Fruit fly (Drosophila melanogaster) whole organism, embryonic: ENCODE results near the gene da.
A peak's percentile ranks its signal among the peaks of the same experiment; 100 is the strongest.

Source experiments
- Adf1 ChIP-seq: fragments of 200-800 bp; sonication (Bioruptor generic); IDR thresholded peaks from 2 replicates; pipeline ENCODE4 v1.3.6; 2022; ENCODE audit warnings: missing biosample characterization, missing genetic modification characterization
- Aef1 ChIP-seq: fragments of 200-800 bp; sonication (Bioruptor generic); IDR thresholded peaks from 3 replicates; pipeline ENCODE4 v1.3.6; 2022; ENCODE audit warnings: missing biosample characterization, missing genetic modification characterization
- Bgb ChIP-seq: fragments of 200-800 bp; sonication (Bioruptor generic); IDR thresholded peaks from 2 replicates; pipeline ENCODE4 v1.3.6; 2022; ENCODE audit warnings: missing biosample characterization, missing genetic modification characterization; ENCODE audit not compliant: partially characterized antibody
- BtbVII ChIP-seq: fragments of 200-800 bp; sonication (Bioruptor generic); optimal IDR thresholded peaks from 3 replicates; lab custom pipeline; 2017; ENCODE audit warnings: missing biosample characterization, mild to moderate bottlenecking, missing genetic modification characterization
- CG10959 ChIP-seq: fragments of 200-800 bp; sonication (Bioruptor generic); IDR thresholded peaks from 2 replicates; pipeline ENCODE4 v1.3.6; 2022; ENCODE audit warnings: missing biosample characterization, missing genetic modification characterization
- CG11695 ChIP-seq: fragments of 200-800 bp; sonication (Bioruptor generic); IDR thresholded peaks from 3 replicates; pipeline ENCODE4 v1.3.6; 2022; ENCODE audit warnings: missing biosample characterization, missing genetic modification characterization
- CG12391 ChIP-seq: fragments of 200-800 bp; sonication (Bioruptor generic); optimal IDR thresholded peaks from 3 replicates; lab custom pipeline; 2018; ENCODE audit warnings: missing biosample characterization, mild to moderate bottlenecking, missing genetic modification characterization, moderate library complexity
- CG15073 ChIP-seq: fragments of 200-800 bp; sonication (Bioruptor generic); optimal IDR thresholded peaks from 2 replicates; lab custom pipeline; 2016; ENCODE audit warnings: missing biosample characterization, missing genetic modification characterization
- CG15601 ChIP-seq: fragments of 200-800 bp; sonication (Bioruptor generic); optimal IDR thresholded peaks from 3 replicates; lab custom pipeline; 2019; ENCODE audit warnings: missing biosample characterization, mild to moderate bottlenecking, missing genetic modification characterization, moderate library complexity
- CG2678 ChIP-seq: fragments of 200-800 bp; sonication (Bioruptor generic); optimal IDR thresholded peaks from 3 replicates; lab custom pipeline; 2019; ENCODE audit warnings: missing biosample characterization, mild to moderate bottlenecking, missing genetic modification characterization, moderate library complexity
- CG2889 ChIP-seq: fragments of 200-800 bp; sonication (Bioruptor generic); IDR thresholded peaks from 3 replicates; pipeline ENCODE4 v1.3.6; 2022; ENCODE audit warnings: missing biosample characterization, missing genetic modification characterization
- CG3065 ChIP-seq: fragments of 200-800 bp; sonication (Bioruptor generic); optimal IDR thresholded peaks from 2 replicates; lab custom pipeline; 2016; ENCODE audit warnings: missing biosample characterization, missing genetic modification characterization
- CG32532 ChIP-seq: fragments of 200-800 bp; sonication (Bioruptor generic); IDR thresholded peaks from 2 replicates; pipeline ENCODE4 v1.3.6; 2022; ENCODE audit warnings: missing biosample characterization, missing genetic modification characterization
- CG33213 ChIP-seq: fragments of 200-800 bp; sonication (Bioruptor generic); optimal IDR thresholded peaks from 3 replicates; lab custom pipeline; 2016; ENCODE audit warnings: missing biosample characterization, missing genetic modification characterization
- CG4617 ChIP-seq: fragments of 200-800 bp; sonication (Bioruptor generic); optimal IDR thresholded peaks from 3 replicates; lab custom pipeline; 2016; ENCODE audit warnings: missing biosample characterization, missing genetic modification characterization, borderline replicate concordance
- CG7928 ChIP-seq: fragments of 200-800 bp; sonication (Bioruptor generic); optimal IDR thresholded peaks from 2 replicates; lab custom pipeline; 2017; ENCODE audit warnings: missing biosample characterization, mild to moderate bottlenecking, missing genetic modification characterization
- CG7963 ChIP-seq: fragments of 200-800 bp; sonication (Bioruptor generic); IDR thresholded peaks from 3 replicates; pipeline ENCODE4 v1.3.6; 2022; ENCODE audit warnings: missing biosample characterization, missing genetic modification characterization; ENCODE audit not compliant: partially characterized antibody
- CG8388 ChIP-seq: fragments of 200-800 bp; sonication (Bioruptor generic); optimal IDR thresholded peaks from 2 replicates; lab custom pipeline; 2019; ENCODE audit warnings: missing biosample characterization, mild to moderate bottlenecking, missing genetic modification characterization, moderate library complexity
- CG8478 ChIP-seq: fragments of >200 bp; optimal IDR thresholded peaks from 2 replicates; lab custom pipeline; 2018
- CG9609 ChIP-seq: fragments of 200-800 bp; sonication (Bioruptor generic); optimal IDR thresholded peaks from 3 replicates; lab custom pipeline; 2016; ENCODE audit warnings: missing biosample characterization, missing genetic modification characterization
- CG9817 ChIP-seq: fragments of 200-800 bp; sonication (Bioruptor generic); optimal IDR thresholded peaks from 2 replicates; lab custom pipeline; 2018; ENCODE audit warnings: missing biosample characterization, mild to moderate bottlenecking, missing genetic modification characterization, moderate library complexity
- Dfd ChIP-seq, 2 experiments: fragments of >200 bp; optimal IDR thresholded peaks; 2 replicates each; lab custom pipeline; 2017; ENCODE audit warnings: missing biosample characterization in 2 of 2, missing genetic modification characterization in 2 of 2
- ERR ChIP-seq: fragments of 200-800 bp; sonication (Bioruptor generic); optimal IDR thresholded peaks from 2 replicates; lab custom pipeline; 2016; ENCODE audit warnings: missing biosample characterization, missing genetic modification characterization
- HLHmδ ChIP-seq: fragments of 200-800 bp; sonication (Bioruptor generic); optimal IDR thresholded peaks from 2 replicates; lab custom pipeline; 2018; ENCODE audit warnings: missing biosample characterization, mild to moderate bottlenecking, missing genetic modification characterization, moderate library complexity
- Lhr ChIP-seq: fragments of 200-800 bp; sonication (Bioruptor generic); optimal IDR thresholded peaks from 3 replicates; lab custom pipeline; 2017; ENCODE audit warnings: mild to moderate bottlenecking, missing biosample characterization, missing genetic modification reagents, missing genetic modification characterization
- Lpt ChIP-seq: fragments of >200 bp; optimal IDR thresholded peaks from 2 replicates; lab custom pipeline; 2018; ENCODE audit warnings: missing biosample characterization, missing genetic modification characterization
- Mad ChIP-seq: fragments of 200-800 bp; sonication (Bioruptor generic); optimal IDR thresholded peaks from 2 replicates; lab custom pipeline; 2016; ENCODE audit warnings: missing biosample characterization, missing genetic modification characterization
- Max ChIP-seq: fragments of 200-800 bp; sonication (Bioruptor generic); optimal IDR thresholded peaks from 2 replicates; lab custom pipeline; 2016; ENCODE audit warnings: missing biosample characterization, mild to moderate bottlenecking, missing genetic modification characterization
- Mes4 ChIP-seq: fragments of 200-800 bp; sonication (Bioruptor generic); optimal IDR thresholded peaks from 2 replicates; lab custom pipeline; 2016; ENCODE audit warnings: missing biosample characterization, missing genetic modification characterization
- NFAT ChIP-seq: fragments of 200-800 bp; sonication (Bioruptor generic); IDR thresholded peaks from 2 replicates; pipeline ENCODE4 v1.3.6; 2022; ENCODE audit warnings: missing biosample characterization, missing genetic modification characterization
- NK7.1 ChIP-seq: fragments of 200-800 bp; sonication (Bioruptor generic); optimal IDR thresholded peaks from 3 replicates; lab custom pipeline; 2016; ENCODE audit warnings: missing biosample characterization, missing genetic modification characterization
- Six4 ChIP-seq: fragments of 200-800 bp; sonication (Bioruptor generic); optimal IDR thresholded peaks from 2 replicates; lab custom pipeline; 2016; ENCODE audit warnings: missing biosample characterization, missing genetic modification characterization
- Ssrp ChIP-seq: fragments of 200-800 bp; sonication (Bioruptor generic); optimal IDR thresholded peaks from 2 replicates; lab custom pipeline; 2018; ENCODE audit warnings: missing biosample characterization, mild to moderate bottlenecking, missing genetic modification characterization, moderate library complexity
- Tbp ChIP-seq: fragments of >200 bp; optimal IDR thresholded peaks from 2 replicates; lab custom pipeline; 2018; ENCODE audit warnings: missing biosample characterization, missing genetic modification characterization
- YL-1 ChIP-seq: fragments of 200-800 bp; sonication (Bioruptor generic); optimal IDR thresholded peaks from 3 replicates; lab custom pipeline; 2017; ENCODE audit warnings: missing biosample characterization, mild to moderate bottlenecking, missing genetic modification characterization
- al ChIP-seq: fragments of 200-800 bp; sonication (Bioruptor generic); IDR thresholded peaks from 2 replicates; pipeline ENCODE4 v1.3.6; 2022; ENCODE audit warnings: missing biosample characterization, missing genetic modification characterization
- ase ChIP-seq: fragments of 200-800 bp; sonication (Bioruptor generic); IDR thresholded peaks from 3 replicates; pipeline ENCODE4 v1.3.6; 2022; ENCODE audit warnings: missing biosample characterization, missing genetic modification characterization
- bigmax ChIP-seq: fragments of 200-800 bp; sonication (Bioruptor generic); optimal IDR thresholded peaks from 2 replicates; lab custom pipeline; 2018; ENCODE audit warnings: missing biosample characterization, mild to moderate bottlenecking, missing genetic modification characterization
- cg ChIP-seq: fragments of 200-800 bp; sonication (Bioruptor generic); optimal IDR thresholded peaks from 3 replicates; lab custom pipeline; 2019; ENCODE audit warnings: missing biosample characterization, mild to moderate bottlenecking, missing genetic modification characterization, moderate library complexity
- eve ChIP-seq, 2 experiments: fragments of >200 bp; optimal IDR thresholded peaks; 2 replicates each; lab custom pipeline; 2017; ENCODE audit warnings: missing biosample characterization in 2 of 2, missing genetic modification characterization in 2 of 2
- gce ChIP-seq: fragments of 200-800 bp; sonication (Bioruptor generic); IDR thresholded peaks from 3 replicates; pipeline ENCODE4 v1.3.6; 2022; ENCODE audit warnings: missing biosample characterization, missing genetic modification characterization
- lab ChIP-seq: fragments of 200-800 bp; sonication (Bioruptor generic); optimal IDR thresholded peaks from 3 replicates; lab custom pipeline; 2017; ENCODE audit warnings: missing biosample characterization, missing genetic modification characterization, mild to moderate bottlenecking, moderate library complexity, missing genetic modification reagents
- lmd ChIP-seq: fragments of 200-800 bp; sonication (Bioruptor generic); IDR thresholded peaks from 2 replicates; pipeline ENCODE4 v1.3.6; 2022; ENCODE audit warnings: missing biosample characterization, missing genetic modification characterization
- lola ChIP-seq, 3 experiments: fragments of >200 bp in 2 of 3; fragments of 200-800 bp in 1 of 3; sonication (Bioruptor generic) in 1 of 3; optimal IDR thresholded peaks; 2 replicates each; lab custom pipeline; 2017 to 2019; ENCODE audit warnings: missing biosample characterization in 3 of 3, missing genetic modification characterization in 3 of 3, mild to moderate bottlenecking in 1 of 3, moderate library complexity in 1 of 3
- lov ChIP-seq, 2 experiments: fragments of 200-800 bp in 1 of 2; fragments of >200 bp in 1 of 2; sonication (Bioruptor generic) in 1 of 2; IDR thresholded peaks in 1 of 2; optimal IDR thresholded peaks in 1 of 2; 2 replicates in 1 of 2; 3 replicates in 1 of 2; pipeline versions ENCODE4 v1.3.6 to Lab custom; 2017 to 2022; ENCODE audit warnings: missing biosample characterization in 1 of 2, missing genetic modification characterization in 1 of 2
- onecut ChIP-seq: fragments of 200-800 bp; sonication (Bioruptor generic); IDR thresholded peaks from 2 replicates; pipeline ENCODE4 v1.3.6; 2022; ENCODE audit warnings: missing biosample characterization, missing genetic modification characterization
- pb ChIP-seq: fragments of 200-800 bp; sonication (Bioruptor generic); optimal IDR thresholded peaks from 3 replicates; lab custom pipeline; 2016; ENCODE audit warnings: missing biosample characterization, missing genetic modification characterization
- ssp ChIP-seq: fragments of 200-800 bp; sonication (Bioruptor generic); IDR thresholded peaks from 2 replicates; pipeline ENCODE4 v1.3.6; 2022; ENCODE audit warnings: missing biosample characterization, missing genetic modification characterization
- tll ChIP-seq, 2 experiments: fragments of 200-800 bp in 1 of 2; fragments of >200 bp in 1 of 2; sonication (Bioruptor generic) in 1 of 2; optimal IDR thresholded peaks; 2 replicates each; lab custom pipeline; 2017 to 2019; ENCODE audit warnings: missing biosample characterization in 2 of 2, missing genetic modification characterization in 2 of 2, mild to moderate bottlenecking in 1 of 2, moderate library complexity in 1 of 2
- toy ChIP-seq: fragments of 200-800 bp; sonication (Bioruptor generic); IDR thresholded peaks from 2 replicates; pipeline ENCODE4 v1.3.6; 2022; ENCODE audit warnings: missing biosample characterization, missing genetic modification characterization
- unpg ChIP-seq: fragments of 200-800 bp; sonication (Bioruptor generic); optimal IDR thresholded peaks from 3 replicates; lab custom pipeline; 2018; ENCODE audit warnings: missing biosample characterization, mild to moderate bottlenecking, missing genetic modification characterization, moderate library complexity
- yki ChIP-seq: fragments of >200 bp; optimal IDR thresholded peaks from 3 replicates; lab custom pipeline; 2018

Gene da

DNA sequence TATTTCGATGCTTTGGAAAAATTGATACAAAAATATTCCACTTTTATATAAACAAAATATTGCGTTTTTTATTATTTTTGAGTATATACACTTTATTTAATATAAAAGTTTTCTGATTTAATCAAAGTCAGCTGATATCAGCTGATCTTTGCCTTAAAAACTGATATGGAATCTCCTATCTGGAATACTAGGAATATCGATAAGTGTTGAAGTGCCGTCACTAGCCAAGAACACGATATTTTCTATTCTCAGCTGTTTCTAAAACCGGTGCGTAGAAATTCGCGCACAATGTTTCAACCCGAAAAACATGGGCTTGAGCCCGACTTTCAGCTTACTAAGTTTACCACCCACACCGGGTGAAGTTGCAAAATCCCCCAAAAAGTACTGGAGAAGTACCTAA lies 45.4 kb upstream of the da start, which contains the start of gene Sps2 (continued):
- TF ChIP-seq Max (GFP tag; lab: Kevin White, UChicago) (peak; percentile 3), tll (GFP tag; optimal IDR thresholded peaks at IDR 0.05; lab: Kevin White, UChicago) (peak in 1 of 2 experiments; percentile 44), CG9817 (tag; lab: Kevin White, UChicago) (no peak), Mes4 (GFP tag; lab: Kevin White, UChicago) (no peak), onecut (GFP tag; lab: Robert Waterston, UW) (no peak), gce (GFP tag; lab: Robert Waterston, UW) (no peak), CG2678 (tag; lab: Kevin White, UChicago) (no peak), YL-1 (GFP tag; lab: Kevin White, UChicago) (no peak), CG8388 (GFP tag; lab: Kevin White, UChicago) (peak; percentile 51), CG7928 (GFP tag; lab: Kevin White, UChicago) (no peak), cg (GFP tag; lab: Kevin White, UChicago) (no peak), CG15601 (tag; lab: Kevin White, UChicago) (peak; percentile 30), ssp (peak; percentile 17; the same call in 1 of the 2 replicates), CG33213 (GFP tag; lab: Kevin White, UChicago) (no peak), CG3065 (GFP tag; lab: Kevin White, UChicago) (no peak), Aef1 (no peak), Mad (no peak), CG4617 (peak; percentile 35), Ssrp (tag; lab: Kevin White, UChicago) (no peak), ERR (GFP tag; lab: Kevin White, UChicago) (no peak), ase (GFP tag; lab: Robert Waterston, UW) (no peak), NFAT (GFP tag; lab: Robert Waterston, UW) (no peak; the same call in 1 of the 2 replicates), CG32532 (GFP tag; lab: Robert Waterston, UW) (peak; percentile 37; the same call in 1 of the 2 replicates), CG12391 (peak; percentile 37), CG9609 (no peak), CG15073 (no peak), lov (optimal IDR thresholded peaks at IDR 0.05; lab: Kevin White, UChicago) (no peak), lov (GFP tag; IDR thresholded peaks at IDR 0.05; lab: Robert Waterston, UW) (no peak), bigmax (GFP tag; lab: Kevin White, UChicago) (no peak), lmd (GFP tag; lab: Robert Waterston, UW) (no peak), Tbp (GFP tag; lab: Kevin White, UChicago) (no peak), eve (GFP tag; optimal IDR thresholded peaks at IDR 0.05; lab: Kevin White, UChicago) (no peak), CG10959 (no peak), toy (GFP tag; lab: Robert Waterston, UW) (no peak), unpg (no peak), CG7963 (GFP tag; lab: Robert Waterston, UW) (peak; percentile 52; the same call in 1 of the 3 replicates), pb (GFP tag; lab: Kevin White, UChicago) (no peak), Lhr (no peak), lab (GFP tag; lab: Kevin White, UChicago) (no peak), HLHmδ (GFP tag; lab: Kevin White, UChicago) (no peak), lola (GFP tag; optimal IDR thresholded peaks at IDR 0.05; lab: Kevin White, UChicago) (no peak), CG11695 (no peak), Bgb (peak; percentile 59; the same call in 1 of the 2 replicates), yki (lab: Kevin White, UChicago) (no peak), NK7.1 (GFP tag; lab: Kevin White, UChicago) (no peak), CG2889 (GFP tag; lab: Robert Waterston, UW) (no peak), Dfd (GFP tag; optimal IDR thresholded peaks at IDR 0.05; lab: Kevin White, UChicago) (no peak), Lpt (GFP tag; lab: Kevin White, UChicago) (no peak), Adf1 (no peak), BtbVII (no peak), CG8478 (lab: Kevin White, UChicago) (no peak), Six4 (GFP tag; lab: Kevin White, UChicago) (no peak), al (GFP tag; lab: Robert Waterston, UW) (no peak)
